Fruit fly (Drosophila melanogaster): ENCODE data around the gene Saysd1.

Gene Saysd1

dm6 chr3R:25235362-25235761 lies 20.4 kb upstream of the Saysd1 start, which contains the start of gene Sil1:
TSS of gene Sil1 (minus strand) at chr3R:25235529.
- TF ChIP-seq Usf (GFP tag; optimal IDR thresholded peaks at IDR 0.05) (no peak), CG2116 (GFP tag; optimal IDR thresholded peaks at IDR 0.05) (peak; percentile 26), pzg (GFP tag; optimal IDR thresholded peaks at IDR 0.05) (peak; percentile 66), dmrt11E (tag; optimal IDR thresholded peaks at IDR 0.05) (no peak), BEAF-32 (GFP tag; optimal IDR thresholded peaks at IDR 0.05) (peak; percentile 40), NK7.1 (GFP tag; optimal IDR thresholded peaks at IDR 0.05) (no peak), Med (GFP tag) (peak; percentile 27), bbx (GFP tag; IDR thresholded peaks at IDR 0.05; ENCODE audit: partially characterized antibody) (peak; percentile 27; the same call in 1 of the 2 replicates), CG10267 (tag; optimal IDR thresholded peaks at IDR 0.05) (peak; percentile 21), CG15601 (tag; optimal IDR thresholded peaks at IDR 0.05) (no peak), nerfin-1 (tag; optimal IDR thresholded peaks at IDR 0.05) (no peak), Sox102F (GFP tag; optimal IDR thresholded peaks at IDR 0.05) (no peak), CG13287 (GFP tag; IDR thresholded peaks at IDR 0.05; ENCODE audit: partially characterized antibody) (peak; percentile 9; the same call in 1 of the 2 replicates), ERR (GFP tag; optimal IDR thresholded peaks at IDR 0.05) (no peak), CG17612 (GFP tag; IDR thresholded peaks at IDR 0.05) (no peak), CG1603 (tag; optimal IDR thresholded peaks at IDR 0.05) (peak; percentile 67), vnd (GFP tag; IDR thresholded peaks at IDR 0.05; ENCODE audit: partially characterized antibody) (no peak), trem (tag; optimal IDR thresholded peaks at IDR 0.05) (peak; percentile 45), CG10274 (GFP tag; optimal IDR thresholded peaks at IDR 0.05) (no peak), Dp (GFP tag; optimal IDR thresholded peaks at IDR 0.05) (peak; percentile 84), row (GFP tag; IDR thresholded peaks at IDR 0.05) (0 out of 3 replicates have a peak, but pooled peaks have one; percentile 5), Doc2 (GFP tag; IDR thresholded peaks at IDR 0.05) (no peak), CG9797 (GFP tag; optimal IDR thresholded peaks at IDR 0.05) (peak; percentile 75), MBD-R2 (GFP tag; IDR thresholded peaks at IDR 0.05) (peak; percentile 32; the same call in 1 of the 2 replicates), amos (GFP tag; IDR thresholded peaks at IDR 0.05; ENCODE audit: partially characterized antibody) (peak; percentile 33; the same call in 1 of the 2 replicates), CG14710 (tag; optimal IDR thresholded peaks at IDR 0.05) (peak; percentile 22), Ets97D (GFP tag; optimal IDR thresholded peaks at IDR 0.05) (peak; percentile 18), CG12659 (GFP tag; optimal IDR thresholded peaks at IDR 0.05) (no peak), CG32767 (GFP tag; IDR thresholded peaks at IDR 0.05) (no peak), nmo (GFP tag; optimal IDR thresholded peaks at IDR 0.05) (no peak), Dref (GFP tag; IDR thresholded peaks at IDR 0.05) (peak; percentile 22; the same call in 1 of the 2 replicates), CG4617 (GFP tag; optimal IDR thresholded peaks at IDR 0.05; ENCODE audit: borderline replicate concordance) (peak; percentile 33), knrl (GFP tag; IDR thresholded peaks at IDR 0.05; ENCODE audit: partially characterized antibody) (peak; percentile 31; the same call in 1 of the 3 replicates), gfzf (GFP tag; optimal IDR thresholded peaks at IDR 0.05) (peak; percentile 76), Ptx1 (GFP tag; IDR thresholded peaks at IDR 0.05) (no peak), stwl (tag; optimal IDR thresholded peaks at IDR 0.05) (peak; percentile 49), E2f2 (GFP tag; IDR thresholded peaks at IDR 0.05) (peak; percentile 89), Myb (GFP tag; optimal IDR thresholded peaks at IDR 0.05) (peak; percentile 93), CG15514 (GFP tag; optimal IDR thresholded peaks at IDR 0.05) (peak; percentile 99), MESR4 (GFP tag; optimal IDR thresholded peaks at IDR 0.05) (peak; percentile 50)

Measured in whole organism, embryonic.